Fruit fly (Drosophila melanogaster) whole organism, embryonic: ENCODE measurements around the gene CG11095.
A peak's percentile ranks its signal among the peaks of the same experiment; 100 is the strongest.

Experiments
- B-H1 ChIP-seq: fragments of 200-800 bp; sonication (Bioruptor generic); IDR thresholded peaks from 3 replicates; pipeline ENCODE4 v1.3.6; 2022; ENCODE audit warnings: missing biosample characterization, missing genetic modification characterization
- B-H2 ChIP-seq: fragments of 200-800 bp; sonication (Bioruptor generic); optimal IDR thresholded peaks from 2 replicates; lab custom pipeline; 2018; ENCODE audit warnings: missing biosample characterization, mild to moderate bottlenecking, missing genetic modification characterization
- CG13624 ChIP-seq: fragments of 200-800 bp; sonication (Bioruptor generic); optimal IDR thresholded peaks from 2 replicates; lab custom pipeline; 2016; ENCODE audit warnings: missing biosample characterization, missing genetic modification characterization
- CG1602 ChIP-seq: fragments of 200-800 bp; sonication (Bioruptor generic); optimal IDR thresholded peaks from 3 replicates; lab custom pipeline; 2016; ENCODE audit warnings: missing biosample characterization, missing genetic modification characterization
- CG1603 ChIP-seq: fragments of 200-800 bp; sonication (Bioruptor generic); optimal IDR thresholded peaks from 2 replicates; lab custom pipeline; 2019; ENCODE audit warnings: missing biosample characterization, mild to moderate bottlenecking, missing genetic modification characterization, moderate library complexity
- CG17361 ChIP-seq: fragments of 200-800 bp; sonication (Bioruptor generic); IDR thresholded peaks from 3 replicates; pipeline ENCODE4 v1.3.6; 2022; ENCODE audit warnings: missing biosample characterization, missing genetic modification characterization
- CG17385 ChIP-seq: fragments of 200-800 bp; sonication (Bioruptor generic); optimal IDR thresholded peaks from 3 replicates; lab custom pipeline; 2018; ENCODE audit warnings: missing biosample characterization, mild to moderate bottlenecking, missing genetic modification characterization
- CG17829 ChIP-seq: fragments of 200-800 bp; optimal IDR thresholded peaks from 2 replicates; lab custom pipeline; 2019; ENCODE audit warnings: missing biosample characterization, mild to moderate bottlenecking, missing genetic modification characterization, moderate library complexity
- CG18011 ChIP-seq: fragments of 200-800 bp; sonication (Bioruptor generic); optimal IDR thresholded peaks from 2 replicates; lab custom pipeline; 2017; ENCODE audit warnings: missing biosample characterization, missing genetic modification characterization, mild to moderate bottlenecking, moderate library complexity, missing genotype
- CG2875 ChIP-seq: fragments of 200-800 bp; sonication (Bioruptor generic); optimal IDR thresholded peaks from 2 replicates; lab custom pipeline; 2017; ENCODE audit warnings: missing biosample characterization, mild to moderate bottlenecking, missing genetic modification characterization, missing genetic modification reagents
- CG31441 ChIP-seq: fragments of 200-800 bp; sonication (Bioruptor generic); IDR thresholded peaks from 2 replicates; pipeline ENCODE4 v1.3.6; 2022; ENCODE audit warnings: missing biosample characterization, missing genetic modification characterization
- CG32767 ChIP-seq: fragments of 200-800 bp; sonication (Bioruptor generic); IDR thresholded peaks from 2 replicates; pipeline ENCODE4 v1.3.6; 2022; ENCODE audit warnings: missing biosample characterization, missing genetic modification characterization
- CG3847 ChIP-seq: fragments of 200-800 bp; sonication (Bioruptor generic); IDR thresholded peaks from 2 replicates; pipeline ENCODE4 v1.3.6; 2022; ENCODE audit warnings: missing biosample characterization, missing genetic modification characterization
- CG6813 ChIP-seq: fragments of 200-800 bp; sonication (Bioruptor generic); optimal IDR thresholded peaks from 2 replicates; lab custom pipeline; 2017; ENCODE audit warnings: missing biosample characterization, missing genetic modification characterization, mild to moderate bottlenecking, moderate library complexity, missing genetic modification reagents
- CG7839 ChIP-seq: fragments of 200-800 bp; sonication (Bioruptor generic); optimal IDR thresholded peaks from 3 replicates; lab custom pipeline; 2018; ENCODE audit warnings: missing biosample characterization, mild to moderate bottlenecking, missing genetic modification characterization, moderate library complexity
- CG9817 ChIP-seq: fragments of 200-800 bp; sonication (Bioruptor generic); optimal IDR thresholded peaks from 2 replicates; lab custom pipeline; 2018; ENCODE audit warnings: missing biosample characterization, mild to moderate bottlenecking, missing genetic modification characterization, moderate library complexity
- CG9876 ChIP-seq: fragments of 200-800 bp; sonication (Bioruptor generic); optimal IDR thresholded peaks from 2 replicates; lab custom pipeline; 2016; ENCODE audit warnings: missing biosample characterization, missing genetic modification characterization
- CTCF ChIP-seq: fragments of 200-800 bp; sonication (Bioruptor generic); optimal IDR thresholded peaks from 2 replicates; lab custom pipeline; 2017; ENCODE audit warnings: missing biosample characterization, mild to moderate bottlenecking, missing genetic modification characterization, moderate library complexity
- Camta ChIP-seq: fragments of 200-800 bp; sonication (Bioruptor generic); optimal IDR thresholded peaks from 2 replicates; lab custom pipeline; 2016; ENCODE audit warnings: missing biosample characterization, missing genetic modification characterization
- CoRest ChIP-seq: fragments of 200-800 bp; sonication (Bioruptor generic); optimal IDR thresholded peaks from 3 replicates; lab custom pipeline; 2018; ENCODE audit warnings: missing biosample characterization, mild to moderate bottlenecking, missing genetic modification characterization, moderate library complexity
- D19B ChIP-seq: fragments of 200-800 bp; sonication (Bioruptor generic); optimal IDR thresholded peaks from 2 replicates; lab custom pipeline; 2017; ENCODE audit warnings: missing biosample characterization, mild to moderate bottlenecking, missing genetic modification characterization
- Doc3 ChIP-seq: fragments of 200-800 bp; sonication (Bioruptor generic); IDR thresholded peaks from 3 replicates; pipeline ENCODE4 v1.3.6; 2022; ENCODE audit warnings: missing biosample characterization, missing genetic modification characterization; ENCODE audit not compliant: partially characterized antibody
- Hmr ChIP-seq: fragments of 200-800 bp; sonication (Bioruptor generic); optimal IDR thresholded peaks from 3 replicates; lab custom pipeline; 2017; ENCODE audit warnings: mild to moderate bottlenecking, missing biosample characterization, missing genetic modification reagents, missing genetic modification characterization
- Hmx ChIP-seq: fragments of 200-800 bp; sonication (Bioruptor generic); optimal IDR thresholded peaks from 2 replicates; lab custom pipeline; 2016; ENCODE audit warnings: missing biosample characterization, missing genetic modification characterization
- Opbp ChIP-seq: fragments of 200-800 bp; sonication (Bioruptor generic); IDR thresholded peaks from 3 replicates; pipeline ENCODE4 v1.3.6; 2022; ENCODE audit warnings: missing biosample characterization, missing genetic modification characterization; ENCODE audit not compliant: partially characterized antibody
- Spps ChIP-seq: fragments of 200-800 bp; sonication (Bioruptor generic); optimal IDR thresholded peaks from 2 replicates; lab custom pipeline; 2018; ENCODE audit warnings: missing biosample characterization, mild to moderate bottlenecking, missing genetic modification characterization
- Tbp ChIP-seq: fragments of >200 bp; optimal IDR thresholded peaks from 2 replicates; lab custom pipeline; 2018; ENCODE audit warnings: missing biosample characterization, missing genetic modification characterization
- Vsx1 ChIP-seq: fragments of 200-800 bp; sonication (Bioruptor generic); optimal IDR thresholded peaks from 2 replicates; lab custom pipeline; 2017; ENCODE audit warnings: missing biosample characterization, mild to moderate bottlenecking, missing genetic modification characterization, missing genetic modification reagents
- abd-A ChIP-seq: fragments of 200-800 bp; sonication (Bioruptor generic); optimal IDR thresholded peaks from 3 replicates; lab custom pipeline; 2019; ENCODE audit warnings: missing biosample characterization, mild to moderate bottlenecking, missing genetic modification characterization, moderate library complexity
- bab2 ChIP-seq: fragments of 200-800 bp; sonication (Bioruptor generic); optimal IDR thresholded peaks from 2 replicates; lab custom pipeline; 2016; ENCODE audit warnings: missing biosample characterization, missing genetic modification characterization
- caup ChIP-seq: fragments of 200-800 bp; sonication (Bioruptor generic); optimal IDR thresholded peaks from 3 replicates; lab custom pipeline; 2017; ENCODE audit warnings: missing biosample characterization, mild to moderate bottlenecking, missing genetic modification characterization, moderate library complexity; ENCODE audit not compliant: severe bottlenecking
- chinmo ChIP-seq: fragments of 200-800 bp; sonication (Bioruptor generic); IDR thresholded peaks from 4 replicates; pipeline ENCODE4 v1.3.6; 2022; ENCODE audit warnings: missing biosample characterization, missing genetic modification characterization; ENCODE audit not compliant: partially characterized antibody
- danr ChIP-seq: fragments of 200-800 bp; sonication (Bioruptor generic); IDR thresholded peaks from 2 replicates; pipeline ENCODE4 v1.3.6; 2022; ENCODE audit warnings: missing biosample characterization, missing genetic modification characterization
- dmrt11E ChIP-seq: fragments of 200-800 bp; sonication (Bioruptor generic); optimal IDR thresholded peaks from 3 replicates; lab custom pipeline; 2018; ENCODE audit warnings: missing biosample characterization, mild to moderate bottlenecking, missing genetic modification characterization, moderate library complexity
- eve ChIP-seq, 2 experiments: fragments of >200 bp; optimal IDR thresholded peaks; 2 replicates each; lab custom pipeline; 2017; ENCODE audit warnings: missing biosample characterization in 2 of 2, missing genetic modification characterization in 2 of 2
- fd96Cb ChIP-seq: fragments of 200-800 bp; sonication (Bioruptor generic); optimal IDR thresholded peaks from 2 replicates; lab custom pipeline; 2018; ENCODE audit warnings: missing biosample characterization, mild to moderate bottlenecking, missing genetic modification characterization, moderate library complexity
- fru ChIP-seq: fragments of >200 bp; optimal IDR thresholded peaks from 2 replicates; lab custom pipeline; 2017
- lab ChIP-seq: fragments of 200-800 bp; sonication (Bioruptor generic); optimal IDR thresholded peaks from 3 replicates; lab custom pipeline; 2017; ENCODE audit warnings: missing biosample characterization, missing genetic modification characterization, mild to moderate bottlenecking, moderate library complexity, missing genetic modification reagents
- lbe ChIP-seq: fragments of 200-800 bp; sonication (Bioruptor generic); optimal IDR thresholded peaks from 2 replicates; lab custom pipeline; 2016; ENCODE audit warnings: missing biosample characterization, mild to moderate bottlenecking, missing genetic modification characterization
- otp ChIP-seq: fragments of 200-800 bp; sonication (Bioruptor generic); IDR thresholded peaks from 3 replicates; pipeline ENCODE4, ENCODE4 v1.3.6; 2022; ENCODE audit warnings: missing biosample characterization, missing genetic modification characterization
- pho ChIP-seq: fragments of 200-800 bp; sonication (Bioruptor generic); optimal IDR thresholded peaks from 2 replicates; lab custom pipeline; 2016; ENCODE audit warnings: missing biosample characterization, missing genetic modification characterization
- ranshi ChIP-seq: fragments of 200-800 bp; sonication (Bioruptor generic); IDR thresholded peaks from 2 replicates; pipeline ENCODE4 v1.3.6; 2022; ENCODE audit warnings: missing biosample characterization, missing genetic modification characterization
- row ChIP-seq: fragments of 200-800 bp; sonication (Bioruptor generic); IDR thresholded peaks from 3 replicates; pipeline ENCODE4 v1.3.6; 2022; ENCODE audit warnings: missing biosample characterization, missing genetic modification characterization
- sqz ChIP-seq: fragments of 200-800 bp; sonication (Bioruptor generic); optimal IDR thresholded peaks from 3 replicates; lab custom pipeline; 2018; ENCODE audit warnings: missing biosample characterization, mild to moderate bottlenecking, missing genetic modification characterization
- stc ChIP-seq: fragments of 200-800 bp; sonication (Bioruptor generic); IDR thresholded peaks from 2 replicates; pipeline ENCODE4 v1.3.6; 2022; ENCODE audit warnings: missing biosample characterization, missing genetic modification characterization
- tio ChIP-seq: fragments of 200-800 bp; sonication (Bioruptor generic); optimal IDR thresholded peaks from 2 replicates; lab custom pipeline; 2017; ENCODE audit warnings: missing biosample characterization, missing genetic modification characterization, inconsistent platforms
- tll ChIP-seq, 2 experiments: fragments of 200-800 bp in 1 of 2; fragments of >200 bp in 1 of 2; sonication (Bioruptor generic) in 1 of 2; optimal IDR thresholded peaks; 2 replicates each; lab custom pipeline; 2017 to 2019; ENCODE audit warnings: missing biosample characterization in 2 of 2, missing genetic modification characterization in 2 of 2, mild to moderate bottlenecking in 1 of 2, moderate library complexity in 1 of 2
- twi ChIP-seq: fragments of 200-800 bp; optimal IDR thresholded peaks from 2 replicates; lab custom pipeline; 2019; ENCODE audit warnings: missing biosample characterization, mild to moderate bottlenecking, missing genetic modification characterization, moderate library complexity
- vvl ChIP-seq: fragments of 200-800 bp; sonication (Bioruptor generic); IDR thresholded peaks from 2 replicates; pipeline ENCODE4 v1.3.6; 2022; ENCODE audit warnings: missing biosample characterization, missing genetic modification characterization

CG11095 gene

DNA sequence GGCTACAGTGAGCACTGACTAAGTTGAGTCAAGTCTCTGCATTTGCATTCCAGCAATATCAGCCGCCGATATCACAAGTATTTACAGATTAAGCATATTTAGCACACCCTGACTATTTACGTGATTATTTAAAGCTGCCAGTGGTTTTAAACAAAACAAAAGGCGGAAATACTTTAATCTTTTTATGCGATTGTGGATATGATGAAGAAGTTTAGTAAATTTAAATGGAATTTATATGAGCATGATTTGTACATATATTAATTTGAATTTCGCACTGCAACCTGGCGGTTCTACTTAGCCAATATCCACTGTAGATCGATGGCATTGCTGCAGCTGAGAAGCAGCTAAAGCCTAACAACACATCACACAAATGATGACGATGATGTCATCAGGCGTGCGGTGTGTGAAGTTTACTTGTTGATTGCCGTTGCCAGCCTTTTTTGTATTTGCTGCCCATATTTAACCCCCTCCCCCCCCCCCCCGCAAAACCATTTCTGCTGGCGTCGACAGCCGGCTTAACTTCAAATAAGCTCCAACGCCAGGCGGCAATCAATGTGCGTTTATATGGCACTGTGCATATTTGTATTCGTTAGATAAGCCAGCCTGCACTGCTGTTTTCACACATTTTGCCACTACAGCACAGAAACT lies 4.2 kb downstream of the CG11095 start (continued):
- no peak for TF ChIP-seq Hmx (GFP tag; lab: Kevin White, UChicago)
- peak; percentile 29 for TF ChIP-seq twi
- TF ChIP-seq CTCF (GFP tag; lab: Kevin White, UChicago), result no peak
- TF ChIP-seq CG2875 (GFP tag; lab: Kevin White, UChicago), result peak; percentile 24
- peak; percentile 16 for TF ChIP-seq CG9817
- TF ChIP-seq tio (GFP tag; lab: Kevin White, UChicago), result peak; percentile 30
- no peak for TF ChIP-seq D19B
- peak; percentile 33; the same call in 1 of the 2 replicates for TF ChIP-seq ranshi
- TF ChIP-seq bab2 (GFP tag; lab: Kevin White, UChicago), result peak; percentile 42
- peak; percentile 62 for TF ChIP-seq CG17829 (tag; lab: Kevin White, UChicago)
- TF ChIP-seq CG6813 (GFP tag; lab: Kevin White, UChicago), result peak; percentile 29
- TF ChIP-seq danr (GFP tag; lab: Robert Waterston, UW), result peak; percentile 43; the same call in 1 of the 2 replicates
- peak; percentile 56 for TF ChIP-seq Hmr (GFP tag; lab: Kevin White, UChicago)
- TF ChIP-seq fru (lab: Kevin White, UChicago), result no peak
- TF ChIP-seq abd-A (tag; lab: Kevin White, UChicago), result no peak
- TF ChIP-seq row (GFP tag; lab: Robert Waterston, UW), result peak; percentile 71
- TF ChIP-seq CG32767 (GFP tag; lab: Robert Waterston, UW), result 0 out of 2 replicates have a peak, but pooled peaks have one; percentile 55
- TF ChIP-seq B-H1, result peak; percentile 26
- peak; percentile 52; the same call in 1 of the 2 replicates for TF ChIP-seq stc (GFP tag; lab: Robert Waterston, UW)
- peak; percentile 25 for TF ChIP-seq CG1603
- TF ChIP-seq CG13624, result peak; percentile 18
- peak; percentile 43 for TF ChIP-seq sqz (GFP tag; lab: Kevin White, UChicago)
- TF ChIP-seq CG7839 (tag; lab: Kevin White, UChicago), result peak; percentile 80
- no peak for TF ChIP-seq Tbp (GFP tag; lab: Kevin White, UChicago)
- TF ChIP-seq Spps (tag; lab: Kevin White, UChicago), result no peak
- TF ChIP-seq CG3847 (GFP tag; lab: Robert Waterston, UW), result peak; percentile 65
- peak; percentile 75 for TF ChIP-seq CG31441 (GFP tag; lab: Robert Waterston, UW)
- 0 out of 3 replicates have a peak, but pooled peaks have one; percentile 8 for TF ChIP-seq otp (GFP tag; lab: Robert Waterston, UW)
- peak; percentile 8 for TF ChIP-seq lbe (GFP tag; lab: Kevin White, UChicago)
- TF ChIP-seq CG9876 (GFP tag; lab: Kevin White, UChicago), result no peak
- TF ChIP-seq tll (GFP tag; optimal IDR thresholded peaks at IDR 0.05; lab: Kevin White, UChicago), result no peak
- no peak for TF ChIP-seq Doc3 (GFP tag; lab: Robert Waterston, UW)
- peak; percentile 46 for TF ChIP-seq CG17385 (GFP tag; lab: Kevin White, UChicago)
- no peak for TF ChIP-seq Opbp
- peak; percentile 78 for TF ChIP-seq CoRest (tag; lab: Kevin White, UChicago)
- TF ChIP-seq caup (GFP tag; lab: Kevin White, UChicago), result peak; percentile 26
- peak; percentile 78 for TF ChIP-seq CG17361 (GFP tag; lab: Robert Waterston, UW)
- peak; percentile 49 for TF ChIP-seq fd96Cb (tag; lab: Kevin White, UChicago)
- peak; percentile 36 for TF ChIP-seq dmrt11E (tag; lab: Kevin White, UChicago)
- TF ChIP-seq pho (GFP tag; lab: Kevin White, UChicago), result no peak
- no peak for TF ChIP-seq B-H2 (GFP tag; lab: Kevin White, UChicago)
- peak; percentile 32; the same call in 1 of the 2 replicates for TF ChIP-seq vvl (GFP tag; lab: Robert Waterston, UW)
- TF ChIP-seq CG18011 (GFP tag; lab: Kevin White, UChicago), result no peak
- peak; percentile 32 for TF ChIP-seq CG1602
- TF ChIP-seq Camta (GFP tag; lab: Kevin White, UChicago), result peak; percentile 80
- no peak for TF ChIP-seq eve (GFP tag; optimal IDR thresholded peaks at IDR 0.05; lab: Kevin White, UChicago)
- peak; percentile 34 for TF ChIP-seq Vsx1 (GFP tag; lab: Kevin White, UChicago)
- TF ChIP-seq chinmo, result peak; percentile 79; the same call in 2 of the 4 replicates
- TF ChIP-seq lab (GFP tag; lab: Kevin White, UChicago), result peak; percentile 73
